Worm (Caenorhabditis elegans) whole organism, L2 larva: ENCODE data around the gene osm-11.
A peak's percentile ranks its signal among the peaks of the same experiment; 100 is the strongest.

ENCODE experiments used
- C34F6.9 ChIP-seq: fragments of 150-350 bp; optimal IDR thresholded peaks from 2 replicates; lab custom pipeline; 2014; ENCODE audit warnings: missing biosample characterization, missing genetic modification characterization
- F13H6.1 ChIP-seq: sonication (generic microtip); optimal IDR thresholded peaks from 2 replicates; lab custom pipeline; 2016; ENCODE audit warnings: missing genetic modification characterization, missing compliant biosample characterization
- R02D3.7 ChIP-seq: fragments of 150-350 bp; optimal IDR thresholded peaks from 2 replicates; lab custom pipeline; 2014; ENCODE audit warnings: missing biosample characterization, missing genetic modification characterization
- Y55F3AM.14 ChIP-seq: fragments of 200-800 bp; sonication (Bioruptor generic); optimal IDR thresholded peaks from 2 replicates; lab custom pipeline; 2018; ENCODE audit warnings: mild to moderate bottlenecking, missing genetic modification characterization, missing compliant biosample characterization
- ZK546.5 ChIP-seq: sonication (generic microtip); optimal IDR thresholded peaks from 2 replicates; lab custom pipeline; 2017; ENCODE audit warnings: missing biosample characterization, missing genetic modification characterization
- alr-1 ChIP-seq: fragments of 150-350 bp; optimal IDR thresholded peaks from 2 replicates; lab custom pipeline; 2014; ENCODE audit warnings: missing biosample characterization, missing genetic modification characterization
- aly-2 ChIP-seq: fragments of 150-350 bp; optimal IDR thresholded peaks from 2 replicates; lab custom pipeline; 2014; ENCODE audit warnings: missing biosample characterization, missing genetic modification characterization
- ama-1 ChIP-seq: fragments of 150-350 bp; optimal IDR thresholded peaks from 2 replicates; lab custom pipeline; 2018; ENCODE audit warnings: inconsistent platforms
- blmp-1 ChIP-seq: sonication (generic microtip); optimal IDR thresholded peaks from 2 replicates; lab custom pipeline; 2017; ENCODE audit warnings: missing genetic modification characterization, mild to moderate bottlenecking, missing compliant biosample characterization, antibody characterized with exemption, moderate library complexity; ENCODE audit not compliant: insufficient read depth
- ceh-16 ChIP-seq: fragments of 150-350 bp; optimal IDR thresholded peaks from 2 replicates; lab custom pipeline; 2014; ENCODE audit warnings: missing biosample characterization, missing genetic modification characterization
- ceh-82 ChIP-seq: fragments of 150-350 bp; optimal IDR thresholded peaks from 2 replicates; lab custom pipeline; 2014; ENCODE audit warnings: missing biosample characterization, missing genetic modification characterization
- crh-2 ChIP-seq: sonication (generic microtip); optimal IDR thresholded peaks from 2 replicates; lab custom pipeline; 2017; ENCODE audit warnings: missing biosample characterization, missing genetic modification characterization
- dmd-4 ChIP-seq: sonication (generic microtip); optimal IDR thresholded peaks from 2 replicates; lab custom pipeline; 2017; ENCODE audit warnings: missing biosample characterization, missing genetic modification characterization
- egl-27 ChIP-seq: sonication (generic microtip); optimal IDR thresholded peaks from 3 replicates; lab custom pipeline; 2017; ENCODE audit warnings: missing biosample characterization, missing genetic modification reagents, missing genetic modification characterization
- elt-3 ChIP-seq: sonication (generic microtip); optimal IDR thresholded peaks from 2 replicates; lab custom pipeline; 2017; ENCODE audit warnings: missing biosample characterization, missing genetic modification characterization
- fos-1 ChIP-seq: fragments of 150-350 bp; optimal IDR thresholded peaks from 2 replicates; lab custom pipeline; 2014; ENCODE audit warnings: missing biosample characterization, missing genetic modification characterization
- gmeb-1 ChIP-seq: fragments of 150-350 bp; optimal IDR thresholded peaks from 2 replicates; lab custom pipeline; 2014; ENCODE audit warnings: missing biosample characterization, missing genetic modification characterization
- lin-11 ChIP-seq: fragments of 150-350 bp; sonication (generic microtip); optimal IDR thresholded peaks from 2 replicates; lab custom pipeline; 2014; ENCODE audit warnings: missing biosample characterization, missing genetic modification characterization, inconsistent platforms, mixed read lengths
- lin-13 ChIP-seq: fragments of 150-350 bp; optimal IDR thresholded peaks from 2 replicates; lab custom pipeline; 2014; ENCODE audit warnings: missing biosample characterization, missing genetic modification reagents, missing genetic modification characterization
- lin-39 ChIP-seq: fragments of 150-350 bp; optimal IDR thresholded peaks from 2 replicates; lab custom pipeline; 2014; ENCODE audit warnings: missing biosample characterization, missing genetic modification reagents, missing genetic modification characterization
- lsy-2 ChIP-seq, 2 experiments: fragments of 150-350 bp in 1 of 2; sonication (generic microtip) in 1 of 2; optimal IDR thresholded peaks; 2 replicates each; lab custom pipeline; 2014 to 2017; ENCODE audit warnings: missing biosample characterization in 2 of 2, missing genetic modification characterization in 2 of 2
- mab-5 ChIP-seq: fragments of 150-350 bp; optimal IDR thresholded peaks from 2 replicates; lab custom pipeline; 2014; ENCODE audit warnings: missing biosample characterization, missing genetic modification characterization
- mdl-1 ChIP-seq, 2 experiments: fragments of 150-350 bp in 1 of 2; sonication (generic microtip) in 1 of 2; optimal IDR thresholded peaks; 2 replicates each; lab custom pipeline; 2017; ENCODE audit warnings: missing biosample characterization in 2 of 2, missing genetic modification characterization in 2 of 2
- nhr-10 ChIP-seq: sonication (generic microtip); optimal IDR thresholded peaks from 2 replicates; lab custom pipeline; 2017; ENCODE audit warnings: missing biosample characterization, missing genetic modification characterization
- nhr-11 ChIP-seq: fragments of 150-350 bp; optimal IDR thresholded peaks from 2 replicates; lab custom pipeline; 2014; ENCODE audit warnings: missing biosample characterization, missing genetic modification characterization
- nhr-12 ChIP-seq: fragments of 150-350 bp; optimal IDR thresholded peaks from 2 replicates; lab custom pipeline; 2014; ENCODE audit warnings: missing biosample characterization, missing genetic modification characterization
- nhr-129 ChIP-seq: fragments of 150-350 bp; optimal IDR thresholded peaks from 2 replicates; lab custom pipeline; 2014; ENCODE audit warnings: missing biosample characterization, missing genetic modification characterization
- nhr-21 ChIP-seq: fragments of 150-350 bp; optimal IDR thresholded peaks from 2 replicates; lab custom pipeline; 2014; ENCODE audit warnings: missing biosample characterization, missing genetic modification characterization
- nhr-23 ChIP-seq: fragments of 150-350 bp; optimal IDR thresholded peaks from 2 replicates; lab custom pipeline; 2014; ENCODE audit warnings: missing biosample characterization, missing genetic modification reagents, missing genetic modification characterization
- nhr-237 ChIP-seq: fragments of 150-350 bp; optimal IDR thresholded peaks from 2 replicates; lab custom pipeline; 2014; ENCODE audit warnings: missing biosample characterization, missing genetic modification characterization
- nhr-25 ChIP-seq: fragments of 150-350 bp; sonication (generic microtip); optimal IDR thresholded peaks from 3 replicates; lab custom pipeline; 2014; ENCODE audit warnings: missing biosample characterization, missing genetic modification characterization
- nhr-6 ChIP-seq: fragments of 150-350 bp; optimal IDR thresholded peaks from 2 replicates; lab custom pipeline; 2014; ENCODE audit warnings: missing biosample characterization, missing genetic modification characterization
- nhr-77 ChIP-seq: fragments of 150-350 bp; optimal IDR thresholded peaks from 2 replicates; lab custom pipeline; 2014; ENCODE audit warnings: missing biosample characterization, missing genetic modification characterization
- peb-1 ChIP-seq: fragments of 150-350 bp; optimal IDR thresholded peaks from 2 replicates; lab custom pipeline; 2014; ENCODE audit warnings: missing biosample characterization, missing genetic modification characterization
- sem-4 ChIP-seq: fragments of 150-350 bp; optimal IDR thresholded peaks from 2 replicates; lab custom pipeline; 2014; ENCODE audit warnings: missing biosample characterization, missing genetic modification reagents, missing genetic modification characterization
- sma-3 ChIP-seq: sonication (generic microtip); optimal IDR thresholded peaks from 2 replicates; lab custom pipeline; 2016; ENCODE audit warnings: missing genetic modification reagents, missing genetic modification characterization, missing compliant biosample characterization
- sma-9 ChIP-seq, 2 experiments: fragments of 150-350 bp in 1 of 2; sonication (generic microtip) in 1 of 2; optimal IDR thresholded peaks; 2 replicates each; lab custom pipeline; 2014 to 2016; ENCODE audit warnings: missing genetic modification characterization in 2 of 2, mild to moderate bottlenecking in 1 of 2, missing biosample characterization in 1 of 2, missing compliant biosample characterization in 1 of 2, missing genetic modification reagents in 1 of 2, moderate library complexity in 1 of 2
- snpc-4 ChIP-seq: fragments of 150-350 bp; optimal IDR thresholded peaks from 2 replicates; lab custom pipeline; 2014; ENCODE audit warnings: missing biosample characterization, missing genetic modification characterization
- unc-39 ChIP-seq: fragments of 150-350 bp; optimal IDR thresholded peaks from 2 replicates; lab custom pipeline; 2014; ENCODE audit warnings: missing biosample characterization, missing genetic modification characterization
- unc-55 ChIP-seq: fragments of 150-350 bp; sonication (generic microtip); optimal IDR thresholded peaks from 3 replicates; lab custom pipeline; 2014; ENCODE audit warnings: missing biosample characterization, missing genetic modification reagents, missing genetic modification characterization
- unc-62 ChIP-seq: fragments of 150-350 bp; optimal IDR thresholded peaks from 2 replicates; lab custom pipeline; 2014; ENCODE audit warnings: missing biosample characterization, missing genetic modification reagents, missing genetic modification characterization
- zag-1 ChIP-seq: fragments of 150-350 bp; optimal IDR thresholded peaks from 2 replicates; lab custom pipeline; 2014; ENCODE audit warnings: missing biosample characterization, missing genetic modification characterization
- ztf-1 ChIP-seq: fragments of 200-800 bp; sonication (Bioruptor generic); conservative IDR thresholded peaks from 2 replicates; pipeline ENCODE4 v1.3.6; 2022; ENCODE audit warnings: missing genetic modification characterization, missing compliant biosample characterization
- ztf-11 ChIP-seq: sonication (generic microtip); optimal IDR thresholded peaks from 2 replicates; lab custom pipeline; 2017; ENCODE audit warnings: missing biosample characterization, missing genetic modification characterization
- ztf-4 ChIP-seq: fragments of 150-350 bp; optimal IDR thresholded peaks from 2 replicates; lab custom pipeline; 2014; ENCODE audit warnings: missing biosample characterization, missing genetic modification characterization

osm-11 gene

ce11 chrX:17398293-17398692, 23.1 kb downstream of the osm-11 start, which contains the start of gene F11C7.7:
F11C7.7 (plus strand) TSS chrX:17398593.
- TF ChIP-seq lin-13 (GFP tag; lab: Kevin White, UChicago) (no peak), Y55F3AM.14 (GFP tag; lab: Kevin White, UChicago) (no peak), ama-1 (no peak), nhr-129 (tag; lab: Kevin White, UChicago) (no peak), F13H6.1 (tag; lab: Kevin White, UChicago) (no peak), mab-5 (tag; lab: Kevin White, UChicago) (no peak), gmeb-1 (no peak), ztf-11 (tag; lab: Kevin White, UChicago) (no peak), nhr-25 (tag; lab: Kevin White, UChicago) (no peak), ceh-82 (no peak), elt-3 (tag; lab: Kevin White, UChicago) (no peak), blmp-1 (no peak), lsy-2 (tag; optimal IDR thresholded peaks at IDR 0.05; lab: Kevin White, UChicago) (no peak), mdl-1 (tag; optimal IDR thresholded peaks at IDR 0.05; lab: Kevin White, UChicago) (no peak), snpc-4 (no peak), nhr-10 (tag; lab: Kevin White, UChicago) (no peak), sem-4 (tag; lab: Kevin White, UChicago) (no peak), unc-39 (tag; lab: Kevin White, UChicago) (no peak)

ce11 chrX:17396456-17396855, 24.9 kb downstream of the osm-11 start, which contains the start of the genes vap-1 and F11C7.2:
vap-1 (minus strand) TSS chrX:17396556.
F11C7.2 (plus strand) TSS chrX:17396814.
- TF ChIP-seq nhr-11 (tag; lab: Kevin White, UChicago) (no peak), ztf-11 (tag; lab: Kevin White, UChicago) (no peak), aly-2 (no peak), ceh-16 (tag; lab: Kevin White, UChicago) (no peak), unc-55 (GFP tag; lab: Kevin White, UChicago) (no peak), alr-1 (tag; lab: Kevin White, UChicago) (no peak), ZK546.5 (tag; lab: Kevin White, UChicago) (no peak), fos-1 (tag; lab: Kevin White, UChicago) (no peak), egl-27 (tag; lab: Kevin White, UChicago) (no peak), sma-3 (GFP tag; lab: Kevin White, UChicago) (no peak), ztf-1 (GFP tag; lab: Robert Waterston, UW) (no peak), mdl-1 (tag; optimal IDR thresholded peaks at IDR 0.05; lab: Kevin White, UChicago) (no peak), gmeb-1 (no peak), nhr-25 (tag; lab: Kevin White, UChicago) (no peak), Y55F3AM.14 (GFP tag; lab: Kevin White, UChicago) (no peak), lin-11 (tag; lab: Kevin White, UChicago) (no peak)

- TF ChIP-seq R02D3.7 (tag; lab: Kevin White, UChicago): no peak
- TF ChIP-seq ama-1: no peak
- peak in 1 of 2 experiments; percentile 24 for TF ChIP-seq mdl-1 (tag; optimal IDR thresholded peaks at IDR 0.05; lab: Kevin White, UChicago)
- peak; percentile 68 for TF ChIP-seq lin-13 (GFP tag; lab: Kevin White, UChicago)
- TF ChIP-seq nhr-6 (tag; lab: Kevin White, UChicago): peak; percentile 25
- TF ChIP-seq unc-55 (GFP tag; lab: Kevin White, UChicago): peak; percentile 86
- peak; percentile 68 for TF ChIP-seq nhr-25 (tag; lab: Kevin White, UChicago)
- peak; percentile 65 for TF ChIP-seq lin-11 (tag; lab: Kevin White, UChicago)
- TF ChIP-seq nhr-23 (tag; lab: Kevin White, UChicago): no peak
- TF ChIP-seq nhr-237: no peak
- TF ChIP-seq ztf-11 (tag; lab: Kevin White, UChicago): no peak
- TF ChIP-seq nhr-10 (tag; lab: Kevin White, UChicago): no peak
- TF ChIP-seq mab-5 (tag; lab: Kevin White, UChicago): peak; percentile 49
- peak; percentile 70 for TF ChIP-seq fos-1 (tag; lab: Kevin White, UChicago)
- no peak for TF ChIP-seq egl-27 (tag; lab: Kevin White, UChicago)
- TF ChIP-seq aly-2: no peak
- peak; percentile 42 for TF ChIP-seq zag-1
- peak; percentile 80 for TF ChIP-seq sma-3 (GFP tag; lab: Kevin White, UChicago)
- TF ChIP-seq lsy-2 (tag; optimal IDR thresholded peaks at IDR 0.05; lab: Kevin White, UChicago): peak; percentile 35 to 75
- no peak for TF ChIP-seq dmd-4
- no peak for TF ChIP-seq peb-1 (tag; lab: Kevin White, UChicago)
- TF ChIP-seq alr-1 (tag; lab: Kevin White, UChicago): no peak
- no peak for TF ChIP-seq elt-3 (tag; lab: Kevin White, UChicago)
- peak; percentile 83 for TF ChIP-seq nhr-129 (tag; lab: Kevin White, UChicago)
- TF ChIP-seq ztf-4 (tag; lab: Kevin White, UChicago): peak; percentile 48
- no peak for TF ChIP-seq unc-62
- TF ChIP-seq crh-2 (tag; lab: Kevin White, UChicago): peak; percentile 78
- TF ChIP-seq nhr-21 (tag; lab: Kevin White, UChicago): peak; percentile 32
- peak; percentile 85 for TF ChIP-seq C34F6.9 (tag; lab: Kevin White, UChicago)
- TF ChIP-seq nhr-77: no peak
- TF ChIP-seq lin-39 (tag; lab: Kevin White, UChicago): no peak
- peak; percentile 74 for TF ChIP-seq F13H6.1 (tag; lab: Kevin White, UChicago)
- TF ChIP-seq gmeb-1: peak; percentile 39
- TF ChIP-seq ceh-82: no peak
- TF ChIP-seq nhr-12: no peak
- TF ChIP-seq sma-9 (GFP tag; optimal IDR thresholded peaks at IDR 0.05; lab: Kevin White, UChicago): peak; percentile 85
- no peak for TF ChIP-seq sma-9 (tag; optimal IDR thresholded peaks at IDR 0.05; lab: Kevin White, UChicago)
- peak; percentile 71 for TF ChIP-seq sem-4 (tag; lab: Kevin White, UChicago)
- no peak for TF ChIP-seq unc-39 (tag; lab: Kevin White, UChicago)
- no peak for TF ChIP-seq Y55F3AM.14 (GFP tag; lab: Kevin White, UChicago)
- no peak for TF ChIP-seq ztf-1 (GFP tag; lab: Robert Waterston, UW)
Measured at ce11 chrX:17392182-17392581, 29.2 kb downstream of the osm-11 start.
